Worm (Caenorhabditis elegans): ENCODE data around the gene vps-26.

DNA sequence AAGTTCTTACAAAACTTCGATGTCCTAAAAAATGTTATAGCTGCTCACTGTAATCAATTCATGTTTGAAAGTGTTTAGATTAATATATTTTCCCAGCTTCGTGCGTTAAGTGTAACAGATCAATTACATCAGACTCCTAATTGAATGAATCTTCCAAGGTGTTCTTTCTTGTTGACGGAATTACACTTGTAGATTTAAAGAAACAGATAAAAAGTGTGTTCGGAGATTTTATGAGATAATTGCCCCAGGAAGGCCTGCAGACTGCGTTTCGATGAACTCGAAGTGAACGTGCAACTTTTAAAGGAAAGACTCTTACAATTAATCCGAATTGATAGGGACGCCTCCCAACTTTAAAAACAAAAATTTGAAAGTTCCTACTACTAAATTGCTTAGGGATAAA lies 52.0 kb downstream of the vps-26 start:
- no peak for TF ChIP-seq nfya-1 (tag; optimal IDR thresholded peaks at IDR 0.05)
- TF ChIP-seq elt-4 (tag; optimal IDR thresholded peaks at IDR 0.05): no peak
- no peak for TF ChIP-seq ceh-34 (tag; optimal IDR thresholded peaks at IDR 0.05)
- no peak for TF ChIP-seq ets-4 (tag; optimal IDR thresholded peaks at IDR 0.05)
- TF ChIP-seq ref-2 (tag; optimal IDR thresholded peaks at IDR 0.05): no peak
- TF ChIP-seq C08G9.2 (tag; optimal IDR thresholded peaks at IDR 0.05): no peak
- no peak for TF ChIP-seq ahr-1 (tag; optimal IDR thresholded peaks at IDR 0.05)
- TF ChIP-seq tbx-2 (tag; optimal IDR thresholded peaks at IDR 0.05): no peak
- TF ChIP-seq hlh-30 (tag; optimal IDR thresholded peaks at IDR 0.05; ENCODE audit: insufficient read depth): no peak
- TF ChIP-seq unc-86 (tag; optimal IDR thresholded peaks at IDR 0.05): no peak
- TF ChIP-seq pag-3 (tag; optimal IDR thresholded peaks at IDR 0.05; ENCODE audit: borderline replicate concordance): no peak
- TF ChIP-seq hlh-8 (tag; optimal IDR thresholded peaks at IDR 0.05): no peak
- TF ChIP-seq odd-2 (tag; optimal IDR thresholded peaks at IDR 0.05): no peak
- no peak for TF ChIP-seq ceh-22 (tag; optimal IDR thresholded peaks at IDR 0.05)

Data from whole organism, late embryonic.